Fruit fly (Drosophila melanogaster) Kc167 (cell line): ENCODE data around the gene CG13390.

Experiments used
- Myc ChIP-seq: fragments of >200 bp; optimal IDR thresholded peaks from 2 replicates; lab custom pipeline; 2017; ENCODE audit warnings: missing external identifiers
- Sin3A ChIP-seq: fragments of >200 bp; optimal IDR thresholded peaks from 2 replicates; lab custom pipeline; 2018; ENCODE audit warnings: missing external identifiers
- h ChIP-seq: fragments of >200 bp; optimal IDR thresholded peaks from 3 replicates; lab custom pipeline; 2018; ENCODE audit warnings: missing external identifiers
- insv ChIP-seq: fragments of >200 bp; optimal IDR thresholded peaks from 3 replicates; lab custom pipeline; 2018; ENCODE audit warnings: missing external identifiers
- psq ChIP-seq: fragments of >200 bp; optimal IDR thresholded peaks from 2 replicates; lab custom pipeline; 2017; ENCODE audit warnings: missing external identifiers
- ttk ChIP-seq: sonication (Bioruptor generic); optimal IDR thresholded peaks from 2 replicates; lab custom pipeline; 2017; ENCODE audit warnings: missing external identifiers

DNA sequence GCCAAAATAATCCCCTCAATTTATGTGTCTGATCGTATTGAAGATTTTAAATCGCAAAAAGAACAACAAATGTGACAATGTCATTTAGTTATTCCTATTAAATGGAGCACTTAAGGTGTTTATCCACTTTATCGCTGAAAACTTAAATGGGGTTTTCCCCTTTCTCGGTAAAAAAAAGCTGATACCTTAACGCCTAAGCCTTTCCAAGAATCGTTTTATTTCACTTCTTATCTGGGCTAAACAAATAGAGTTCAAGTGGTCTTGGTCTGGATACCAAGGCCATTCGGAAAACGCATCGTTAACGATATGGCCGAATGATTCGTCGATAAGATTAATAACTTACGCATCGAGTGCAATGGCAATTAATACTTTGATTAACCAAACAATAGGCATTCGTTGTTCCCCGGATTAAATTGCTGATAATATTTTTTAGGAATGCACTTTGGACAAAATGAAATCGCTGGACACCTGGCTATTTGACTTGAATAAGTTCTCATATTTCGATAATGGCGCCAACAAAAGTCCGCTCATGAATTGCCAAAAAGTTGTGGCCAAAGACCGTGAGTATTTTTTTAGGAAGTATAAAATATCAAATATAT lies 36.7 kb downstream of the CG13390 start:
- TF ChIP-seq psq (lab: Kevin White, UChicago) (no peak), Sin3A (no peak), h (lab: Kevin White, UChicago) (no peak), insv (no peak), ttk (lab: Kevin White, UChicago) (no peak), Myc (lab: Kevin White, UChicago) (no peak)
